Worm (Caenorhabditis elegans) whole organism, L4/young adult: ENCODE measurements around the gene C25E10.8.

ENCODE experiments used
- W03F9.2 ChIP-seq: fragments of 150-350 bp; optimal IDR thresholded peaks from 2 replicates; lab custom pipeline; 2014; ENCODE audit warnings: missing biosample characterization, missing genetic modification characterization
- dao-5 ChIP-seq: sonication (generic microtip); optimal IDR thresholded peaks from 2 replicates; lab custom pipeline; 2016; ENCODE audit warnings: missing genotype, missing genetic modification characterization, moderate library complexity, missing compliant biosample characterization
- him-1 ChIP-seq: sonication (generic microtip); optimal IDR thresholded peaks from 2 replicates; lab custom pipeline; 2016; ENCODE audit warnings: missing genotype, missing genetic modification reagents, missing genetic modification characterization, missing compliant biosample characterization

DNA sequence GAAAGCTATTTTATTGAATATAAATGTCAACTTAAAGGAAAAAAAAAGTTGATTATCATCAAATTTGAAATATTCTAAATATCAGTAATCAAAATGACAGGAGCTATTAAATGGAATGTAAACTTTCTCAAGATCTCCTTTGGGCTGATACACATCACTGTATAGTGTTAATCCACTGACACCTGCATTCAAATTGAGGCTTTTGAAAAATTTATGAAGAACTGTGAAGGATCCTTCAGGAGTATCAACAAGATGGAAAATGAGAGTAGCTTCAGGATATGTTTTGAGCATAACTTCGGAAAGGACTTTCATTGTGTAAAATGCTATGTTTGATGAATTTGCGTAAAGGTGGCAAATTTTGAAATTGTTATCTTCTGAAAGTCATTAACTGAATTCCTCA lies 43.3 kb upstream of the C25E10.8 start:
- TF ChIP-seq W03F9.2 (tag; lab: Kevin White, UChicago) (no peak), dao-5 (no peak), him-1 (tag; lab: Kevin White, UChicago) (no peak)
